Fruit fly (Drosophila melanogaster) whole organism, embryonic: ENCODE measurements around the gene Plap.

Experiments
- Ada2b ChIP-seq: fragments of 200-800 bp; sonication (Bioruptor generic); IDR thresholded peaks from 2 replicates; pipeline ENCODE4 v1.3.6; 2022; ENCODE audit warnings: missing biosample characterization, missing genetic modification characterization
- Atf-2 ChIP-seq: fragments of 200-800 bp; sonication (Bioruptor generic); optimal IDR thresholded peaks from 2 replicates; lab custom pipeline; 2016; ENCODE audit warnings: missing biosample characterization, missing genetic modification characterization
- Bgb ChIP-seq: fragments of 200-800 bp; sonication (Bioruptor generic); IDR thresholded peaks from 2 replicates; pipeline ENCODE4 v1.3.6; 2022; ENCODE audit warnings: missing biosample characterization, missing genetic modification characterization; ENCODE audit not compliant: partially characterized antibody
- CG12104 ChIP-seq: fragments of 200-800 bp; sonication (Bioruptor generic); optimal IDR thresholded peaks from 3 replicates; lab custom pipeline; 2016; ENCODE audit warnings: missing biosample characterization, missing genetic modification characterization
- CG13424 ChIP-seq: fragments of 200-800 bp; sonication (Bioruptor generic); optimal IDR thresholded peaks from 2 replicates; lab custom pipeline; 2019; ENCODE audit warnings: missing biosample characterization, mild to moderate bottlenecking, missing genetic modification characterization, moderate library complexity
- CG14441 ChIP-seq: fragments of 200-800 bp; sonication (Bioruptor generic); IDR thresholded peaks from 2 replicates; pipeline ENCODE4 v1.3.6; 2022; ENCODE audit warnings: missing biosample characterization, missing genetic modification characterization
- CG14965 ChIP-seq: fragments of 200-800 bp; sonication (Bioruptor generic); optimal IDR thresholded peaks from 2 replicates; lab custom pipeline; 2016; ENCODE audit warnings: missing biosample characterization, missing genetic modification characterization, borderline replicate concordance
- CG2129 ChIP-seq: fragments of 200-800 bp; sonication (Bioruptor generic); IDR thresholded peaks from 2 replicates; pipeline ENCODE4 v1.3.6; 2022; ENCODE audit warnings: missing biosample characterization, missing genetic modification characterization; ENCODE audit not compliant: partially characterized antibody
- CG2889 ChIP-seq: fragments of 200-800 bp; sonication (Bioruptor generic); IDR thresholded peaks from 3 replicates; pipeline ENCODE4 v1.3.6; 2022; ENCODE audit warnings: missing biosample characterization, missing genetic modification characterization
- CG3407 ChIP-seq: fragments of 200-800 bp; sonication (Bioruptor generic); optimal IDR thresholded peaks from 2 replicates; lab custom pipeline; 2018; ENCODE audit warnings: missing biosample characterization, mild to moderate bottlenecking, missing genetic modification characterization
- CG4424 ChIP-seq: fragments of 200-800 bp; sonication (Bioruptor generic); optimal IDR thresholded peaks from 3 replicates; lab custom pipeline; 2016; ENCODE audit warnings: missing biosample characterization, missing genetic modification characterization
- CG5245 ChIP-seq: fragments of 200-800 bp; sonication (Bioruptor generic); optimal IDR thresholded peaks from 3 replicates; lab custom pipeline; 2016; ENCODE audit warnings: missing biosample characterization, missing genetic modification characterization
- CG6689 ChIP-seq: fragments of 200-800 bp; sonication (Bioruptor generic); IDR thresholded peaks from 2 replicates; pipeline ENCODE4 v1.3.6; 2022; ENCODE audit warnings: missing biosample characterization, missing genetic modification characterization
- CG8359 ChIP-seq: fragments of 200-800 bp; sonication (Bioruptor generic); optimal IDR thresholded peaks from 2 replicates; lab custom pipeline; 2017; ENCODE audit warnings: missing biosample characterization, mild to moderate bottlenecking, missing genetic modification characterization, borderline replicate concordance
- CG9215 ChIP-seq: fragments of 200-800 bp; sonication (Bioruptor generic); IDR thresholded peaks from 2 replicates; pipeline ENCODE4 v1.3.6; 2022; ENCODE audit warnings: missing biosample characterization, missing genetic modification characterization
- CG9727 ChIP-seq: fragments of 200-800 bp; sonication (Bioruptor generic); optimal IDR thresholded peaks from 3 replicates; lab custom pipeline; 2017; ENCODE audit warnings: missing biosample characterization, mild to moderate bottlenecking, missing genetic modification characterization
- Dek ChIP-seq: fragments of 200-800 bp; sonication (Bioruptor generic); optimal IDR thresholded peaks from 3 replicates; lab custom pipeline; 2019; ENCODE audit warnings: missing biosample characterization, mild to moderate bottlenecking, missing genetic modification characterization, moderate library complexity
- Dip3 ChIP-seq: fragments of 200-800 bp; sonication (Bioruptor generic); optimal IDR thresholded peaks from 3 replicates; lab custom pipeline; 2016; ENCODE audit warnings: missing biosample characterization, missing genetic modification characterization
- Dll ChIP-seq: fragments of 200-800 bp; sonication (Bioruptor generic); IDR thresholded peaks from 4 replicates; pipeline ENCODE4 v1.3.6; 2022; ENCODE audit warnings: missing biosample characterization, missing genetic modification characterization; ENCODE audit not compliant: partially characterized antibody
- Eip74EF ChIP-seq, 2 experiments: fragments of 200-800 bp in 1 of 2; fragments of >200 bp in 1 of 2; sonication (Bioruptor generic) in 1 of 2; optimal IDR thresholded peaks; 2 replicates each; lab custom pipeline; 2017 to 2019; ENCODE audit warnings: missing biosample characterization in 2 of 2, missing genetic modification characterization in 2 of 2, mild to moderate bottlenecking in 1 of 2, moderate library complexity in 1 of 2
- Ets65A ChIP-seq: fragments of 200-800 bp; sonication (Bioruptor generic); peaks from one replicate; lab custom pipeline; 2016; ENCODE audit warnings: missing biosample characterization, missing genetic modification characterization
- HLH54F ChIP-seq: fragments of 200-800 bp; sonication (Bioruptor generic); optimal IDR thresholded peaks from 3 replicates; lab custom pipeline; 2016; ENCODE audit warnings: missing biosample characterization, missing genetic modification characterization
- MTF-1 ChIP-seq: fragments of 200-800 bp; sonication (Bioruptor generic); optimal IDR thresholded peaks from 2 replicates; lab custom pipeline; 2018; ENCODE audit warnings: missing biosample characterization, mild to moderate bottlenecking, missing genetic modification characterization, borderline replicate concordance
- Myb ChIP-seq: fragments of 200-800 bp; sonication (Bioruptor generic); optimal IDR thresholded peaks from 2 replicates; lab custom pipeline; 2016; ENCODE audit warnings: missing biosample characterization, missing genetic modification characterization
- PHDP ChIP-seq: fragments of 200-800 bp; sonication (Bioruptor generic); optimal IDR thresholded peaks from 3 replicates; lab custom pipeline; 2018; ENCODE audit warnings: missing biosample characterization, mild to moderate bottlenecking, missing genetic modification characterization, moderate library complexity
- TFAM ChIP-seq: fragments of 200-800 bp; sonication (Bioruptor generic); optimal IDR thresholded peaks from 2 replicates; lab custom pipeline; 2017; ENCODE audit warnings: missing biosample characterization, missing genetic modification characterization, inconsistent platforms
- Trl ChIP-seq, 3 experiments: fragments of >200 bp in 2 of 3; fragments of 200-800 bp in 1 of 3; sonication (Bioruptor generic) in 1 of 3; optimal IDR thresholded peaks; 2 replicates in 1 of 3; 3 replicates in 2 of 3; lab custom pipeline; 2016 to 2017; ENCODE audit warnings: missing biosample characterization in 1 of 3, missing genetic modification characterization in 1 of 3
- abd-A ChIP-seq: fragments of 200-800 bp; sonication (Bioruptor generic); optimal IDR thresholded peaks from 3 replicates; lab custom pipeline; 2019; ENCODE audit warnings: missing biosample characterization, mild to moderate bottlenecking, missing genetic modification characterization, moderate library complexity
- bigmax ChIP-seq: fragments of 200-800 bp; sonication (Bioruptor generic); optimal IDR thresholded peaks from 2 replicates; lab custom pipeline; 2018; ENCODE audit warnings: missing biosample characterization, mild to moderate bottlenecking, missing genetic modification characterization
- bowl ChIP-seq: fragments of 200-800 bp; sonication (Bioruptor generic); IDR thresholded peaks from 2 replicates; pipeline ENCODE4 v1.3.6; 2022; ENCODE audit warnings: missing biosample characterization, missing genetic modification characterization
- chm ChIP-seq: fragments of 200-800 bp; sonication (Bioruptor generic); IDR thresholded peaks from 2 replicates; pipeline ENCODE4 v1.3.6; 2022; ENCODE audit warnings: missing biosample characterization, missing genetic modification characterization
- ci ChIP-seq: fragments of 200-800 bp; sonication (Bioruptor generic); IDR thresholded peaks from 3 replicates; pipeline ENCODE4 v1.3.6; 2022; ENCODE audit warnings: missing biosample characterization, missing genetic modification characterization
- dmrt11E ChIP-seq: fragments of 200-800 bp; sonication (Bioruptor generic); optimal IDR thresholded peaks from 3 replicates; lab custom pipeline; 2018; ENCODE audit warnings: missing biosample characterization, mild to moderate bottlenecking, missing genetic modification characterization, moderate library complexity
- exex ChIP-seq: fragments of 200-800 bp; sonication (Bioruptor generic); optimal IDR thresholded peaks from 4 replicates; lab custom pipeline; 2018; ENCODE audit warnings: missing biosample characterization, mild to moderate bottlenecking, missing genetic modification characterization, moderate library complexity
- fd102C ChIP-seq: fragments of 200-800 bp; sonication (Bioruptor generic); optimal IDR thresholded peaks from 2 replicates; lab custom pipeline; 2018; ENCODE audit warnings: missing biosample characterization, mild to moderate bottlenecking, missing genetic modification characterization, moderate library complexity
- grau ChIP-seq: fragments of 200-800 bp; optimal IDR thresholded peaks from 3 replicates; lab custom pipeline; 2019; ENCODE audit warnings: missing biosample characterization, mild to moderate bottlenecking, missing genetic modification characterization, moderate library complexity
- her ChIP-seq: fragments of 200-800 bp; sonication (Bioruptor generic); optimal IDR thresholded peaks from 2 replicates; lab custom pipeline; 2016; ENCODE audit warnings: missing biosample characterization, missing genetic modification characterization
- lilli ChIP-seq: fragments of 200-800 bp; sonication (Bioruptor generic); optimal IDR thresholded peaks from 3 replicates; lab custom pipeline; 2016; ENCODE audit warnings: missing biosample characterization, missing genetic modification characterization
- pnt ChIP-seq: fragments of 200-800 bp; sonication (Bioruptor generic); optimal IDR thresholded peaks from 3 replicates; lab custom pipeline; 2016; ENCODE audit warnings: missing biosample characterization, missing genetic modification characterization
- row ChIP-seq: fragments of 200-800 bp; sonication (Bioruptor generic); IDR thresholded peaks from 3 replicates; pipeline ENCODE4 v1.3.6; 2022; ENCODE audit warnings: missing biosample characterization, missing genetic modification characterization
- slbo ChIP-seq: fragments of 200-800 bp; sonication (Bioruptor generic); IDR thresholded peaks from 2 replicates; pipeline ENCODE4 v1.3.6; 2022; ENCODE audit warnings: missing biosample characterization, missing genetic modification characterization
- so ChIP-seq: fragments of 200-800 bp; sonication (Bioruptor generic); IDR thresholded peaks from 3 replicates; pipeline ENCODE4 v1.3.6; 2022; ENCODE audit warnings: missing biosample characterization, missing genetic modification characterization
- tgo ChIP-seq: fragments of 200-800 bp; sonication (Bioruptor generic); IDR thresholded peaks from 3 replicates; pipeline ENCODE4 v1.3.6; 2022; ENCODE audit warnings: missing biosample characterization, missing genetic modification characterization
- tup ChIP-seq: fragments of 200-800 bp; sonication (Bioruptor generic); optimal IDR thresholded peaks from 2 replicates; lab custom pipeline; 2016; ENCODE audit warnings: missing biosample characterization, mild to moderate bottlenecking, missing genetic modification characterization, moderate library complexity
- twi ChIP-seq: fragments of 200-800 bp; optimal IDR thresholded peaks from 2 replicates; lab custom pipeline; 2019; ENCODE audit warnings: missing biosample characterization, mild to moderate bottlenecking, missing genetic modification characterization, moderate library complexity
- vvl ChIP-seq: fragments of 200-800 bp; sonication (Bioruptor generic); IDR thresholded peaks from 2 replicates; pipeline ENCODE4 v1.3.6; 2022; ENCODE audit warnings: missing biosample characterization, missing genetic modification characterization
- wek ChIP-seq: fragments of 200-800 bp; sonication (Bioruptor generic); optimal IDR thresholded peaks from 3 replicates; lab custom pipeline; 2018; ENCODE audit warnings: missing biosample characterization, mild to moderate bottlenecking, missing genetic modification characterization, moderate library complexity
- zf30C ChIP-seq: fragments of 200-800 bp; sonication (Bioruptor generic); optimal IDR thresholded peaks from 3 replicates; lab custom pipeline; 2018; ENCODE audit warnings: missing biosample characterization, mild to moderate bottlenecking, missing genetic modification characterization

Plap gene

dm6 chr2L:1185642-1186497 is 15.7 kb upstream of the Plap start, which contains the start of gene CG5001 (continued):
- no peak for TF ChIP-seq bigmax (GFP tag; lab: Kevin White, UChicago)
- TF ChIP-seq bowl (GFP tag; lab: Robert Waterston, UW), result peak; percentile 36; the same call in 1 of the 2 replicates
- peak; percentile 58 for TF ChIP-seq dmrt11E (tag; lab: Kevin White, UChicago)
- no peak for TF ChIP-seq abd-A (tag; lab: Kevin White, UChicago)
- peak; percentile 94 for TF ChIP-seq slbo
- TF ChIP-seq Dip3 (GFP tag; lab: Kevin White, UChicago), result peak; percentile 41
- TF ChIP-seq Myb (GFP tag; lab: Kevin White, UChicago), result peak; percentile 15
- TF ChIP-seq twi (tag; lab: Kevin White, UChicago), result peak; percentile 48
- peak; percentile 80 for TF ChIP-seq CG4424 (GFP tag; lab: Kevin White, UChicago)
- peak; percentile 76 for TF ChIP-seq CG9215 (GFP tag; lab: Robert Waterston, UW)
- no peak for TF ChIP-seq tup (GFP tag; lab: Kevin White, UChicago)
- TF ChIP-seq CG6689 (GFP tag; lab: Robert Waterston, UW), result peak; percentile 89
- peak; percentile 93 for TF ChIP-seq tgo (GFP tag; lab: Robert Waterston, UW)
- peak; percentile 86 for TF ChIP-seq Dek (tag; lab: Kevin White, UChicago)
- peak; percentile 89 for TF ChIP-seq grau (tag; lab: Kevin White, UChicago)
- peak; percentile 50 for TF ChIP-seq pnt
- peak; percentile 82 for TF ChIP-seq chm
- peak; percentile 33 for TF ChIP-seq her (GFP tag; lab: Kevin White, UChicago)
- TF ChIP-seq Eip74EF (GFP tag; optimal IDR thresholded peaks at IDR 0.05; lab: Kevin White, UChicago), result peak in 1 of 2 experiments; percentile 85
- TF ChIP-seq Dll (GFP tag; lab: Robert Waterston, UW), result peak; percentile 36; the same call in 1 of the 4 replicates
- no peak for TF ChIP-seq fd102C
- TF ChIP-seq CG14441 (GFP tag; lab: Robert Waterston, UW), result peak; percentile 83
- no peak for TF ChIP-seq zf30C
- peak; percentile 79 for TF ChIP-seq Ada2b
- TF ChIP-seq CG12104 (GFP tag; lab: Kevin White, UChicago), result peak; percentile 64
- TF ChIP-seq CG8359 (GFP tag; lab: Kevin White, UChicago), result no peak
- peak; percentile 89 for TF ChIP-seq ci (GFP tag; lab: Robert Waterston, UW)
- peak; percentile 94 for TF ChIP-seq PHDP (tag; lab: Kevin White, UChicago)
- peak; percentile 51 for TF ChIP-seq exex (tag; lab: Kevin White, UChicago)
- TF ChIP-seq CG3407 (GFP tag; lab: Kevin White, UChicago), result no peak
- no peak for TF ChIP-seq wek (GFP tag; lab: Kevin White, UChicago)
- peak; percentile 81 for TF ChIP-seq so (GFP tag; lab: Robert Waterston, UW)
- TF ChIP-seq CG13424, result peak; percentile 90
- TF ChIP-seq Bgb (GFP tag; lab: Robert Waterston, UW), result peak; percentile 54
- peak; percentile 54 for TF ChIP-seq Atf-2 (GFP tag; lab: Kevin White, UChicago)
- peak; percentile 82 for TF ChIP-seq MTF-1
- peak; percentile 95 for TF ChIP-seq row (GFP tag; lab: Robert Waterston, UW)
- TF ChIP-seq HLH54F (GFP tag; lab: Kevin White, UChicago), result peak; percentile 62
- TF ChIP-seq CG2889 (GFP tag; lab: Robert Waterston, UW), result peak; percentile 28; the same call in 1 of the 3 replicates
- peak; percentile 73 for TF ChIP-seq CG9727 (GFP tag; lab: Kevin White, UChicago)
- peak; percentile 76 to 95 for TF ChIP-seq Trl (optimal IDR thresholded peaks at IDR 0.05; lab: Kevin White, UChicago)
- TF ChIP-seq Trl (GFP tag; optimal IDR thresholded peaks at IDR 0.05; lab: Kevin White, UChicago), result peak; percentile 62
- TF ChIP-seq Ets65A (GFP tag; lab: Kevin White, UChicago), result peak; percentile 8
- no peak for TF ChIP-seq TFAM (GFP tag; lab: Kevin White, UChicago)
- peak; percentile 96 for TF ChIP-seq vvl (GFP tag; lab: Robert Waterston, UW)
- TF ChIP-seq CG14965 (GFP tag; lab: Kevin White, UChicago), result no peak
- TF ChIP-seq lilli, result peak; percentile 81
- TF ChIP-seq CG5245 (GFP tag; lab: Kevin White, UChicago), result peak; percentile 82
- TF ChIP-seq CG2129, result no peak
